Fruit fly (Drosophila melanogaster) whole organism, prepupa: Measurements from ENCODE around the gene CG44090.
A peak's percentile ranks its signal among the peaks of the same experiment; 100 is the strongest.

Source experiments
- Blimp-1 ChIP-seq: fragments of 200-800 bp; sonication (Bioruptor generic); optimal IDR thresholded peaks from 3 replicates; lab custom pipeline; 2017; ENCODE audit warnings: missing biosample characterization, missing genetic modification characterization, mild to moderate bottlenecking, moderate library complexity, missing genetic modification reagents
- CG11294 ChIP-seq: fragments of 200-800 bp; sonication (Bioruptor generic); IDR thresholded peaks from 2 replicates; pipeline ENCODE4 v1.3.6; 2022; ENCODE audit warnings: missing biosample characterization, missing genetic modification characterization
- CG11902 ChIP-seq: fragments of 200-800 bp; sonication (Bioruptor generic); optimal IDR thresholded peaks from 3 replicates; lab custom pipeline; 2016; ENCODE audit warnings: missing biosample characterization, missing genetic modification characterization
- CG15336 ChIP-seq: fragments of 200-800 bp; sonication (Bioruptor generic); IDR thresholded peaks from 2 replicates; pipeline ENCODE4 v1.3.6; 2022; ENCODE audit warnings: missing biosample characterization, missing genetic modification characterization
- CG1621 ChIP-seq: fragments of 200-800 bp; sonication (Bioruptor generic); optimal IDR thresholded peaks from 3 replicates; lab custom pipeline; 2018; ENCODE audit warnings: missing biosample characterization, mild to moderate bottlenecking, missing genetic modification characterization
- CG16779 ChIP-seq: fragments of 200-800 bp; sonication (Bioruptor generic); optimal IDR thresholded peaks from 3 replicates; lab custom pipeline; 2017; ENCODE audit warnings: missing biosample characterization, mild to moderate bottlenecking, missing genetic modification characterization
- CG3032 ChIP-seq: fragments of 200-800 bp; optimal IDR thresholded peaks from 2 replicates; lab custom pipeline; 2019; ENCODE audit warnings: missing biosample characterization, mild to moderate bottlenecking, missing genetic modification characterization, moderate library complexity
- CG32006 ChIP-seq: fragments of 200-800 bp; sonication (Bioruptor generic); optimal IDR thresholded peaks from 3 replicates; lab custom pipeline; 2017; ENCODE audit warnings: missing biosample characterization, mild to moderate bottlenecking, missing genetic modification characterization
- CG34406 ChIP-seq: fragments of 200-800 bp; sonication (Bioruptor generic); optimal IDR thresholded peaks from 3 replicates; lab custom pipeline; 2016; ENCODE audit warnings: missing biosample characterization, missing genetic modification characterization
- CG3919 ChIP-seq: fragments of 200-800 bp; sonication (Bioruptor generic); optimal IDR thresholded peaks from 3 replicates; lab custom pipeline; 2016; ENCODE audit warnings: missing biosample characterization, missing genetic modification characterization
- CG4318 ChIP-seq: fragments of 200-800 bp; sonication (Bioruptor generic); optimal IDR thresholded peaks from 3 replicates; lab custom pipeline; 2017; ENCODE audit warnings: missing biosample characterization, mild to moderate bottlenecking, missing genetic modification characterization
- CG6163 ChIP-seq: fragments of 200-800 bp; sonication (Bioruptor generic); IDR thresholded peaks from 3 replicates; pipeline ENCODE4 v1.3.6; 2022; ENCODE audit warnings: missing biosample characterization, missing genetic modification characterization
- CG6276 ChIP-seq: fragments of 200-800 bp; sonication (Bioruptor generic); optimal IDR thresholded peaks from 2 replicates; lab custom pipeline; 2017; ENCODE audit warnings: missing biosample characterization, mild to moderate bottlenecking, missing genetic modification characterization
- CG6808 ChIP-seq: fragments of 200-800 bp; sonication (Bioruptor generic); optimal IDR thresholded peaks from 3 replicates; lab custom pipeline; 2017; ENCODE audit warnings: missing biosample characterization, missing genetic modification characterization, mild to moderate bottlenecking, moderate library complexity, missing genetic modification reagents
- CG8119 ChIP-seq: fragments of 200-800 bp; sonication (Bioruptor generic); IDR thresholded peaks from 3 replicates; pipeline ENCODE4 v1.3.6; 2022; ENCODE audit warnings: missing biosample characterization, missing genetic modification characterization
- CG8319 ChIP-seq: fragments of 200-800 bp; sonication (Bioruptor generic); optimal IDR thresholded peaks from 3 replicates; lab custom pipeline; 2016; ENCODE audit warnings: missing biosample characterization, missing genetic modification characterization
- CG8632 ChIP-seq: fragments of 200-800 bp; sonication (Bioruptor generic); optimal IDR thresholded peaks from 3 replicates; lab custom pipeline; 2016; ENCODE audit warnings: missing biosample characterization, missing genetic modification characterization
- CG9139 ChIP-seq: fragments of 200-800 bp; sonication (Bioruptor generic); optimal IDR thresholded peaks from 3 replicates; lab custom pipeline; 2017; ENCODE audit warnings: missing biosample characterization, mild to moderate bottlenecking, missing genetic modification characterization
- Eip75B ChIP-seq: fragments of 200-800 bp; sonication (Bioruptor generic); optimal IDR thresholded peaks from 3 replicates; lab custom pipeline; 2016; ENCODE audit warnings: missing biosample characterization, missing genetic modification characterization
- Eip78C ChIP-seq: fragments of 200-800 bp; sonication (Bioruptor generic); peaks from one replicate; lab custom pipeline; 2016; ENCODE audit warnings: missing biosample characterization, missing genetic modification characterization
- Eip93F ChIP-seq: fragments of 200-800 bp; sonication (Bioruptor generic); optimal IDR thresholded peaks from 2 replicates; lab custom pipeline; 2016; ENCODE audit warnings: missing biosample characterization, mild to moderate bottlenecking, missing genetic modification characterization
- Ets21C ChIP-seq: fragments of 200-800 bp; sonication (Bioruptor generic); optimal IDR thresholded peaks from 3 replicates; lab custom pipeline; 2016; ENCODE audit warnings: missing biosample characterization, missing genetic modification characterization
- Ets96B ChIP-seq: fragments of 200-800 bp; optimal IDR thresholded peaks from 2 replicates; lab custom pipeline; 2019; ENCODE audit warnings: missing biosample characterization, mild to moderate bottlenecking, missing genetic modification characterization, moderate library complexity
- Gug ChIP-seq: fragments of 200-800 bp; sonication (Bioruptor generic); IDR thresholded peaks from 2 replicates; pipeline ENCODE4 v1.3.6; 2022; ENCODE audit warnings: missing biosample characterization, missing genetic modification characterization
- Hr38 ChIP-seq: sonication (Bioruptor generic); optimal IDR thresholded peaks from 2 replicates; lab custom pipeline; 2016; ENCODE audit warnings: missing biosample characterization, missing genetic modification characterization
- Hr39 ChIP-seq: fragments of 200-800 bp; sonication (Bioruptor generic); optimal IDR thresholded peaks from 2 replicates; lab custom pipeline; 2016; ENCODE audit warnings: missing biosample characterization, missing genetic modification characterization
- Lpt ChIP-seq: fragments of 200-800 bp; sonication (Bioruptor generic); optimal IDR thresholded peaks from 3 replicates; lab custom pipeline; 2016; ENCODE audit warnings: missing biosample characterization, missing genetic modification characterization
- Met ChIP-seq: fragments of 200-800 bp; sonication (Bioruptor generic); optimal IDR thresholded peaks from 3 replicates; lab custom pipeline; 2016; ENCODE audit warnings: missing biosample characterization, missing genetic modification characterization
- OdsH ChIP-seq: fragments of 200-800 bp; sonication (Bioruptor generic); optimal IDR thresholded peaks from 3 replicates; lab custom pipeline; 2016; ENCODE audit warnings: missing biosample characterization, missing genetic modification characterization
- Smox ChIP-seq: fragments of 200-800 bp; sonication (Bioruptor generic); optimal IDR thresholded peaks from 3 replicates; lab custom pipeline; 2016; ENCODE audit warnings: missing biosample characterization, missing genetic modification characterization
- Sox102F ChIP-seq: fragments of 200-800 bp; sonication (Bioruptor generic); optimal IDR thresholded peaks from 2 replicates; lab custom pipeline; 2016; ENCODE audit warnings: missing biosample characterization, mild to moderate bottlenecking, missing genetic modification characterization
- Sox14 ChIP-seq: fragments of 200-800 bp; sonication (Bioruptor generic); optimal IDR thresholded peaks from 3 replicates; lab custom pipeline; 2016; ENCODE audit warnings: missing biosample characterization, missing genetic modification characterization
- Sox15 ChIP-seq: fragments of 200-800 bp; sonication (Bioruptor generic); optimal IDR thresholded peaks from 3 replicates; lab custom pipeline; 2016; ENCODE audit warnings: missing biosample characterization, missing genetic modification characterization
- acj6 ChIP-seq: fragments of 200-800 bp; sonication (Bioruptor generic); optimal IDR thresholded peaks from 3 replicates; lab custom pipeline; 2016; ENCODE audit warnings: missing biosample characterization, missing genetic modification characterization
- cyc ChIP-seq: fragments of 200-800 bp; sonication (Bioruptor generic); optimal IDR thresholded peaks from 3 replicates; lab custom pipeline; 2016; ENCODE audit warnings: missing biosample characterization, missing genetic modification characterization
- dac ChIP-seq: fragments of 200-800 bp; sonication (Bioruptor generic); optimal IDR thresholded peaks from 2 replicates; lab custom pipeline; 2017; ENCODE audit warnings: missing biosample characterization, mild to moderate bottlenecking, missing genetic modification characterization
- dsx ChIP-seq: fragments of 200-800 bp; optimal IDR thresholded peaks from 3 replicates; lab custom pipeline; 2019; ENCODE audit warnings: missing biosample characterization, mild to moderate bottlenecking, missing genetic modification characterization, moderate library complexity; ENCODE audit not compliant: poor library complexity, severe bottlenecking
- eg ChIP-seq: fragments of 200-800 bp; sonication (Bioruptor generic); IDR thresholded peaks from 3 replicates; pipeline ENCODE4 v1.3.6; 2022; ENCODE audit warnings: missing biosample characterization, missing genetic modification characterization
- fd59A ChIP-seq: fragments of 200-800 bp; sonication (Bioruptor generic); optimal IDR thresholded peaks from 2 replicates; lab custom pipeline; 2017; ENCODE audit warnings: missing biosample characterization, mild to moderate bottlenecking, missing genetic modification characterization, missing genetic modification reagents
- fd85E ChIP-seq: fragments of 200-800 bp; sonication (Bioruptor generic); optimal IDR thresholded peaks from 3 replicates; lab custom pipeline; 2016; ENCODE audit warnings: missing biosample characterization, missing genetic modification characterization
- fkh ChIP-seq: fragments of 200-800 bp; sonication (Bioruptor generic); optimal IDR thresholded peaks from 3 replicates; lab custom pipeline; 2017; ENCODE audit warnings: missing biosample characterization, mild to moderate bottlenecking, missing genetic modification characterization, moderate library complexity
- lz ChIP-seq: fragments of 200-800 bp; sonication (Bioruptor generic); optimal IDR thresholded peaks from 3 replicates; lab custom pipeline; 2016; ENCODE audit warnings: missing biosample characterization, missing genetic modification characterization
- pdm3 ChIP-seq: fragments of 200-800 bp; sonication (Bioruptor generic); optimal IDR thresholded peaks from 3 replicates; lab custom pipeline; 2016; ENCODE audit warnings: missing biosample characterization, missing genetic modification characterization
- salr ChIP-seq, 2 experiments: fragments of 200-800 bp; sonication (Bioruptor generic); optimal IDR thresholded peaks; 3 replicates each; lab custom pipeline; 2016 to 2018; ENCODE audit warnings: missing biosample characterization in 2 of 2, missing genetic modification characterization in 2 of 2, mild to moderate bottlenecking in 1 of 2
- spab ChIP-seq: fragments of 200-800 bp; sonication (Bioruptor generic); optimal IDR thresholded peaks from 2 replicates; lab custom pipeline; 2017; ENCODE audit warnings: missing biosample characterization, mild to moderate bottlenecking, missing genetic modification characterization, missing genetic modification reagents
- ss ChIP-seq, 2 experiments: fragments of 200-800 bp; sonication (Bioruptor generic); optimal IDR thresholded peaks; 2 replicates in 1 of 2; 3 replicates in 1 of 2; lab custom pipeline; 2017 to 2018; ENCODE audit warnings: mild to moderate bottlenecking in 2 of 2, missing biosample characterization in 2 of 2, missing genetic modification characterization in 2 of 2, moderate library complexity in 1 of 2
- svp ChIP-seq: fragments of 200-800 bp; sonication (Bioruptor generic); peaks from one replicate; lab custom pipeline; 2016; ENCODE audit warnings: missing biosample characterization, missing genetic modification characterization
- topi ChIP-seq: fragments of 200-800 bp; sonication (Bioruptor generic); optimal IDR thresholded peaks from 3 replicates; lab custom pipeline; 2016; ENCODE audit warnings: missing biosample characterization, missing genetic modification characterization
- vri ChIP-seq: fragments of 200-800 bp; sonication (Bioruptor generic); optimal IDR thresholded peaks from 3 replicates; lab custom pipeline; 2016; ENCODE audit warnings: missing biosample characterization, mild to moderate bottlenecking, missing genetic modification characterization

The CG44090 gene

dm6 chr3R:17402434-17402833, 31.8 kb downstream of the CG44090 start, which contains the start of gene Sur-8 (continued):
- TF ChIP-seq Sox102F (GFP tag; lab: Kevin White, UChicago) (peak; percentile 1), CG16779 (tag; lab: Kevin White, UChicago) (no peak), CG8632 (GFP tag; lab: Kevin White, UChicago) (no peak), Eip93F (no peak), CG15336 (GFP tag; lab: Robert Waterston, UW) (no peak), CG8319 (GFP tag; lab: Kevin White, UChicago) (peak; percentile 38)

dm6 chr3R:17401289-17401752, 32.9 kb downstream of the CG44090 start:
- TF ChIP-seq Eip78C (GFP tag; lab: Kevin White, UChicago) (peak; percentile 50), Met (peak; percentile 41), lz (GFP tag; lab: Kevin White, UChicago) (peak; percentile 53), fd85E (GFP tag; lab: Kevin White, UChicago) (no peak), Lpt (GFP tag; lab: Kevin White, UChicago) (no peak), CG34406 (no peak), OdsH (GFP tag; lab: Kevin White, UChicago) (peak; percentile 45), CG32006 (GFP tag; lab: Kevin White, UChicago) (peak; percentile 56), Sox102F (GFP tag; lab: Kevin White, UChicago) (peak; percentile 14), acj6 (GFP tag; lab: Kevin White, UChicago) (peak; percentile 23), cyc (GFP tag; lab: Kevin White, UChicago) (no peak), Smox (GFP tag; lab: Kevin White, UChicago) (peak; percentile 57), Sox14 (GFP tag; lab: Kevin White, UChicago) (peak; percentile 54), Eip93F (no peak), Blimp-1 (GFP tag; lab: Kevin White, UChicago) (no peak), CG1621 (tag; lab: Kevin White, UChicago) (no peak), pdm3 (GFP tag; lab: Kevin White, UChicago) (peak; percentile 60), CG3032 (tag; lab: Kevin White, UChicago) (peak; percentile 24), dsx (GFP tag; lab: Kevin White, UChicago) (no peak), Hr39 (GFP tag; lab: Kevin White, UChicago) (peak; percentile 51), CG8319 (GFP tag; lab: Kevin White, UChicago) (no peak), Hr38 (GFP tag; lab: Kevin White, UChicago) (no peak), CG3919 (GFP tag; lab: Kevin White, UChicago) (no peak), salr (GFP tag; optimal IDR thresholded peaks at IDR 0.05; lab: Kevin White, UChicago) (no peak), CG8632 (GFP tag; lab: Kevin White, UChicago) (no peak), Sox15 (no peak), CG8119 (GFP tag; lab: Robert Waterston, UW) (no peak), Gug (GFP tag; lab: Robert Waterston, UW) (no peak), fd59A (no peak), eg (GFP tag; lab: Robert Waterston, UW) (peak; percentile 70), CG9139 (GFP tag; lab: Kevin White, UChicago) (no peak), fkh (peak; percentile 67), spab (GFP tag; lab: Kevin White, UChicago) (no peak), CG6808 (GFP tag; lab: Kevin White, UChicago) (no peak), CG11294 (GFP tag; lab: Robert Waterston, UW) (no peak), Ets21C (peak; percentile 20), ss (GFP tag; optimal IDR thresholded peaks at IDR 0.05; lab: Kevin White, UChicago) (no peak), dac (GFP tag; lab: Kevin White, UChicago) (no peak), vri (GFP tag; lab: Kevin White, UChicago) (peak; percentile 92), CG6163 (GFP tag; lab: Robert Waterston, UW) (no peak), svp (GFP tag; lab: Kevin White, UChicago) (no peak), CG11902 (GFP tag; lab: Kevin White, UChicago) (no peak), Ets96B (no peak), topi (GFP tag; lab: Kevin White, UChicago) (peak; percentile 10), CG15336 (GFP tag; lab: Robert Waterston, UW) (peak; percentile 53), Eip75B (GFP tag; lab: Kevin White, UChicago) (peak; percentile 22), CG16779 (tag; lab: Kevin White, UChicago) (no peak), CG4318 (no peak), CG6276 (GFP tag; lab: Kevin White, UChicago) (no peak)
